Worm (Caenorhabditis elegans): ENCODE results near the gene srd-67.

DNA sequence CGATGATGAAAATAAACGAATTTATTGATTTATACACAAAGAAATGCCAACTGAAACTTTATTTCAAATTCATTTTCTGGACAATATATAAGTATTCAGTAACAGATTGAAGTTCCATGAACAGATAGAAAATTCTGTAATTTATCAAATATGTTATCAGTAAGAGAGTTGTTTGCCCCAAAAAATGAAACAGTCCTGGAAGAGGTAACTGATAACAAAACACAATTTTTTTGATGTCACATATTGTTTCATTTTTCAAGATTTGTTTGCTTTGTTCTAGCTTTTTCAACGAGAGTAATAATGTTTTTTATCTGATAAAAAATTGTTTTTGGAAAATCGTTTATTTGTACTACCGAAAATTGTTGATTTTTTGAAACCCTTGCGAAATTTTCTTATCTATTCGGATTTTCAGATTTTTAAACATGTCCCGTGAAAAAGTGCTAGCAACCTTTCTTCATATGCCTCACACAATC is 7.4 kb upstream of the srd-67 start, which contains the start of gene fbxa-73:
- TF ChIP-seq him-1 (tag; optimal IDR thresholded peaks at IDR 0.05) (no peak), W03F9.2 (tag; optimal IDR thresholded peaks at IDR 0.05) (no peak)

Measured in whole organism, L4/young adult.